Worm (Caenorhabditis elegans) whole organism, L1 larva: ENCODE results near the gene W09D6.1.

ENCODE experiments used
- ama-1 ChIP-seq: fragments of 150-350 bp; optimal IDR thresholded peaks from 2 replicates; lab custom pipeline; 2014
- nhr-11 ChIP-seq: fragments of 150-350 bp; optimal IDR thresholded peaks from 2 replicates; lab custom pipeline; 2014; ENCODE audit warnings: missing biosample characterization, missing genetic modification characterization

DNA sequence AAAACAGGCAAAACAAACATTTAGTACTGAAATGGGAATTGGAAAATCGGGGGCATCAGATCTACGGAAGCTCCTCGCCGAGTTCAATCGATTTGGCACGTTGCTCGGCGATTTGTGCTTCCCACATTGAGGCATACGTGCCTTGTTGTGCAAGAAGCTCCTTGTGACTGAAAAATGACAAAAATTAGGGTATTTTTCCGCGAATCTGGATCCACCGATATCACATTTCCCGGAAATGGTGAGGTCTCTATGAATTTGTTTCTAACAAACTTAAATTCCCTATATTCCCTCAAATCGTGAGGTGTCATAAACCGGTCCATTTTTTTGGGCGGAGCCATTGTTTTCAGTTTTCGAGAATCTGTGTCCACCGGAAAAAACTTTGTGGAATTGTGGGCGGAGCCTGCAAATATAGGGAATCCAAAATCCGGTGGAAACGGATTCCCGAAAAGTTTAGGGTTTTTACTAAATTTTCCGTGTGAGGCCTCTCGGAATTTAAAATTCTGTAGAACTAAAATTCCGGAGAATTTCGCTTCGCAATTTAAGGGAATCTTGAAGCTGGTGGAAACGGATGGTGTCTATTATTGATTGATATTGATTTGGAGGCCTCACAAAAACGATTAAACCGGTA lies 23.1 kb downstream of the W09D6.1 start:
- TF ChIP-seq ama-1 (lab: Kevin White, UChicago) (no peak), nhr-11 (no peak)
